Fruit fly (Drosophila melanogaster): ENCODE data around the gene betaggt-I.
A peak's percentile ranks its signal among the peaks of the same experiment; 100 is the strongest.

The betaggt-I gene

dm6 chr2L:4906546-4907250 is 38.7 kb upstream of the betaggt-I start, which contains the start of gene snsl (continued):
- TF ChIP-seq Six4 (GFP tag; optimal IDR thresholded peaks at IDR 0.05) (peak; percentile 35), Atf3 (GFP tag; optimal IDR thresholded peaks at IDR 0.05) (no peak), BtbVII (GFP tag; optimal IDR thresholded peaks at IDR 0.05) (peak; percentile 31), Eip74EF (GFP tag; optimal IDR thresholded peaks at IDR 0.05) (peak in 1 of 2 experiments; percentile 85), Oli (tag; optimal IDR thresholded peaks at IDR 0.05) (peak; percentile 80), Hsf (GFP tag; optimal IDR thresholded peaks at IDR 0.05) (no peak), slbo (GFP tag; IDR thresholded peaks at IDR 0.05) (peak; percentile 29; the same call in 1 of the 2 replicates), aop (GFP tag; IDR thresholded peaks at IDR 0.05) (no peak), CG14965 (GFP tag; optimal IDR thresholded peaks at IDR 0.05; ENCODE audit: borderline replicate concordance) (no peak), Awh (GFP tag; IDR thresholded peaks at IDR 0.05) (no peak), Hr78 (GFP tag; optimal IDR thresholded peaks at IDR 0.05) (peak in 1 of 2 experiments; percentile 58), tio (GFP tag; optimal IDR thresholded peaks at IDR 0.05) (peak; percentile 5), insv (GFP tag; optimal IDR thresholded peaks at IDR 0.05) (no peak), CG17612 (GFP tag; IDR thresholded peaks at IDR 0.05) (no peak), danr (GFP tag; IDR thresholded peaks at IDR 0.05) (no peak), CG12236 (GFP tag; optimal IDR thresholded peaks at IDR 0.05) (no peak), CG8281 (tag; optimal IDR thresholded peaks at IDR 0.05) (peak; percentile 41), Hmr (GFP tag; optimal IDR thresholded peaks at IDR 0.05) (peak; percentile 61), Sry-δ (GFP tag; optimal IDR thresholded peaks at IDR 0.05) (no peak), MBD-R2 (GFP tag; IDR thresholded peaks at IDR 0.05) (peak; percentile 21; the same call in 1 of the 2 replicates), hbn (GFP tag; IDR thresholded peaks at IDR 0.05; ENCODE audit: partially characterized antibody) (no peak), CG4820 (GFP tag; optimal IDR thresholded peaks at IDR 0.05) (peak; percentile 27), Fer3 (tag; optimal IDR thresholded peaks at IDR 0.05) (peak; percentile 13), CG4617 (GFP tag; optimal IDR thresholded peaks at IDR 0.05; ENCODE audit: borderline replicate concordance) (no peak), Trl (optimal IDR thresholded peaks at IDR 0.05) (no peak), Trl (GFP tag; optimal IDR thresholded peaks at IDR 0.05) (no peak)

dm6 chr2L:4907986-4908385 is 37.4 kb upstream of the betaggt-I start:
- peak; percentile 51; the same call in 1 of the 2 replicates for TF ChIP-seq Lim3 (GFP tag; IDR thresholded peaks at IDR 0.05)
- TF ChIP-seq CG15696 (tag; optimal IDR thresholded peaks at IDR 0.05), result peak; percentile 8
- no peak for TF ChIP-seq CG17186 (GFP tag; optimal IDR thresholded peaks at IDR 0.05)
- TF ChIP-seq CG17361 (GFP tag; IDR thresholded peaks at IDR 0.05), result peak; percentile 80
- no peak for TF ChIP-seq NC2α (GFP tag; optimal IDR thresholded peaks at IDR 0.05)
- no peak for TF ChIP-seq pfk (GFP tag; optimal IDR thresholded peaks at IDR 0.05)
- no peak for TF ChIP-seq hbn (GFP tag; IDR thresholded peaks at IDR 0.05; ENCODE audit: partially characterized antibody)
- TF ChIP-seq CG4424 (GFP tag; optimal IDR thresholded peaks at IDR 0.05), result peak; percentile 74
- no peak for TF ChIP-seq ems (GFP tag; optimal IDR thresholded peaks at IDR 0.05)
- TF ChIP-seq disco-r (GFP tag; optimal IDR thresholded peaks at IDR 0.05), result no peak
- TF ChIP-seq gsb (GFP tag; IDR thresholded peaks at IDR 0.05), result no peak
- TF ChIP-seq CG13424 (tag; optimal IDR thresholded peaks at IDR 0.05), result peak; percentile 89
- TF ChIP-seq CG8290 (GFP tag; optimal IDR thresholded peaks at IDR 0.05), result peak; percentile 11
- no peak for TF ChIP-seq CG8290 (tag; optimal IDR thresholded peaks at IDR 0.05)
- peak; percentile 54 for TF ChIP-seq ind (GFP tag; optimal IDR thresholded peaks at IDR 0.05)
- peak; percentile 72 for TF ChIP-seq CG17829 (tag; optimal IDR thresholded peaks at IDR 0.05)
- TF ChIP-seq CG13894 (tag; optimal IDR thresholded peaks at IDR 0.05), result no peak
- peak; percentile 84 for TF ChIP-seq CG2678 (tag; optimal IDR thresholded peaks at IDR 0.05)
- no peak for TF ChIP-seq CG6654 (GFP tag; optimal IDR thresholded peaks at IDR 0.05)
- TF ChIP-seq CG5953 (GFP tag; IDR thresholded peaks at IDR 0.05), result peak; percentile 80
- TF ChIP-seq CG18011 (GFP tag; optimal IDR thresholded peaks at IDR 0.05), result peak; percentile 41
- TF ChIP-seq CG10366 (GFP tag; IDR thresholded peaks at IDR 0.05), result peak; percentile 73
- peak; percentile 74; the same call in 1 of the 3 replicates for TF ChIP-seq CG11695 (GFP tag; IDR thresholded peaks at IDR 0.05)
- TF ChIP-seq da (GFP tag; optimal IDR thresholded peaks at IDR 0.05), result no peak
- TF ChIP-seq Elba2 (GFP tag; optimal IDR thresholded peaks at IDR 0.05), result no peak
- TF ChIP-seq Doc2 (GFP tag; IDR thresholded peaks at IDR 0.05), result no peak
- TF ChIP-seq CG4820 (GFP tag; optimal IDR thresholded peaks at IDR 0.05), result peak; percentile 41

All from whole organism, embryonic.